Fruit fly (Drosophila melanogaster): Measurements from ENCODE around the gene CG31661.

The CG31661 gene

DNA sequence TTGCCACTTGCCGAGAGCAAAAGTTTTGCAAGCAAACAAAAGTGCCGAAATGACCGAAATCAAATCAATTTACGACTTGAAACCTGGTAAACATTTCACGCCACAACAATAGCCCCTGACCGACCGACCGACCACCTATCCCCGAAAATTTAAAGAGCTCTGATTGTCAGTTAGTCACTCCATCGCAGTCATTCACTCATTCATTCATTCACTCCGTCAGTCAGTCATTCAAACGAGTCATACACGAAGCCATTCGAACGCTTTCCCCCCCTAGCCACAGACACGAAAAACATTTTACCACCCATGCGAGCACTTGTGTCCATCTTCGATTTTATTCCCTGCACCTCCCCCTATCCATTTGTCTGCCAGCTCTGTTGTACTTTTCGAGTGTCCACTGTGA is 50.8 kb downstream of the CG31661 start:
- no peak for TF ChIP-seq CG11617 (GFP tag; optimal IDR thresholded peaks at IDR 0.05)
- no peak for TF ChIP-seq kay (GFP tag; ENCODE audit: borderline replicate concordance)
- TF ChIP-seq cnc (optimal IDR thresholded peaks at IDR 0.05): no peak
- TF ChIP-seq Clk (GFP tag; optimal IDR thresholded peaks at IDR 0.05): no peak
- TF ChIP-seq CG7101 (tag; optimal IDR thresholded peaks at IDR 0.05): no peak
- no peak for TF ChIP-seq CG33017 (tag; optimal IDR thresholded peaks at IDR 0.05)
- no peak for TF ChIP-seq cic (GFP tag; optimal IDR thresholded peaks at IDR 0.05)
- no peak for TF ChIP-seq toe (GFP tag; optimal IDR thresholded peaks at IDR 0.05)
- TF ChIP-seq ovo (GFP tag; optimal IDR thresholded peaks at IDR 0.05): no peak
- TF ChIP-seq Crg-1 (GFP tag; optimal IDR thresholded peaks at IDR 0.05): no peak
